Worm (Caenorhabditis elegans) whole organism, L4 larva: ENCODE measurements around the gene srbc-19.
A peak's percentile ranks its signal among the peaks of the same experiment; 100 is the strongest.
"Not testable (repeated sequence)": the region's sequence is repeated elsewhere in the genome, so short reads cannot be mapped to it uniquely, and the experiment has no call there.

Experiments used
- D1046.2 ChIP-seq: fragments of 200-800 bp; sonication (Bioruptor generic); IDR thresholded peaks from 2 replicates; pipeline ENCODE4 v1.3.6; 2022; ENCODE audit warnings: missing genetic modification characterization, missing compliant biosample characterization
- F37D6.2 ChIP-seq: sonication (generic microtip); optimal IDR thresholded peaks from 2 replicates; lab custom pipeline; 2016; ENCODE audit warnings: mild to moderate bottlenecking, missing genetic modification characterization, missing compliant biosample characterization
- T20F7.1 ChIP-seq: fragments of 200-800 bp; sonication (Bioruptor generic); optimal IDR thresholded peaks from 2 replicates; lab custom pipeline; 2018; ENCODE audit warnings: mild to moderate bottlenecking, missing genetic modification characterization, missing compliant biosample characterization
- T26A8.4 ChIP-seq: fragments of 200-800 bp; sonication (Bioruptor generic); IDR thresholded peaks from 2 replicates; pipeline ENCODE4 v1.3.6; 2022; ENCODE audit warnings: missing genetic modification characterization, missing compliant biosample characterization
- ZK337.2 ChIP-seq: fragments of 200-800 bp; sonication (Bioruptor generic); IDR thresholded peaks from 2 replicates; pipeline ENCODE4 v1.3.6; 2022; ENCODE audit warnings: missing genetic modification reagents, missing genetic modification characterization, missing compliant biosample characterization
- aha-1 ChIP-seq: fragments of 150-350 bp; peaks from one replicate; lab custom pipeline; 2014; ENCODE audit warnings: missing biosample characterization, missing genetic modification characterization
- aly-2 ChIP-seq: sonication (generic microtip); optimal IDR thresholded peaks from 2 replicates; lab custom pipeline; 2018; ENCODE audit warnings: missing biosample characterization, missing genetic modification characterization
- ama-1 ChIP-seq: fragments of 150-350 bp; optimal IDR thresholded peaks from 2 replicates; lab custom pipeline; 2014; ENCODE audit warnings: inconsistent platforms, mixed read lengths
- ceh-20 ChIP-seq: fragments of 200-800 bp; sonication (Bioruptor generic); IDR thresholded peaks from 2 replicates; pipeline ENCODE4 v1.3.6; 2022; ENCODE audit warnings: missing genetic modification reagents, missing genetic modification characterization, missing compliant biosample characterization
- ceh-62 ChIP-seq: sonication (generic microtip); optimal IDR thresholded peaks from 2 replicates; lab custom pipeline; 2017; ENCODE audit warnings: missing biosample characterization, missing genetic modification characterization
- ceh-82 ChIP-seq: sonication (generic microtip); optimal IDR thresholded peaks from 2 replicates; lab custom pipeline; 2017; ENCODE audit warnings: missing biosample characterization, missing genetic modification characterization
- ces-1 ChIP-seq: fragments of 150-350 bp; sonication (generic microtip); optimal IDR thresholded peaks from 4 replicates; lab custom pipeline; 2014; ENCODE audit warnings: missing biosample characterization, missing genetic modification reagents, missing genetic modification characterization
- ctbp-1 ChIP-seq: fragments of 200-800 bp; sonication (Bioruptor generic); IDR thresholded peaks from 2 replicates; pipeline ENCODE4 v1.3.6; 2022; ENCODE audit warnings: missing genetic modification reagents, missing genetic modification characterization, missing compliant biosample characterization
- daf-12 ChIP-seq: fragments of 150-350 bp; optimal IDR thresholded peaks from 2 replicates; lab custom pipeline; 2014; ENCODE audit warnings: missing biosample characterization, missing genetic modification reagents, missing genetic modification characterization
- daf-16 ChIP-seq, 3 experiments: sonication (generic microtip); optimal IDR thresholded peaks; 2 replicates each; lab custom pipeline; 2016 to 2017; ENCODE audit warnings: missing genetic modification characterization in 3 of 3, missing genetic modification reagents in 3 of 3, mild to moderate bottlenecking in 2 of 3, missing compliant biosample characterization in 2 of 3, missing biosample characterization in 1 of 3, moderate library complexity in 1 of 3
- dmd-6 ChIP-seq: fragments of 200-800 bp; sonication (Bioruptor generic); IDR thresholded peaks from 2 replicates; pipeline ENCODE4 v1.3.6; 2022; ENCODE audit warnings: missing genetic modification reagents, missing genetic modification characterization, missing compliant biosample characterization
- dmd-9 ChIP-seq: fragments of 200-800 bp; sonication (Bioruptor generic); IDR thresholded peaks from 2 replicates; pipeline ENCODE4 v1.3.6; 2022; ENCODE audit warnings: missing genetic modification reagents, missing genetic modification characterization, missing compliant biosample characterization
- dpl-1 ChIP-seq: fragments of 150-350 bp; optimal IDR thresholded peaks from 2 replicates; lab custom pipeline; 2014; ENCODE audit warnings: missing biosample characterization, missing genetic modification reagents, missing genetic modification characterization
- duxl-1 ChIP-seq: sonication (generic microtip); optimal IDR thresholded peaks from 2 replicates; lab custom pipeline; 2016; ENCODE audit warnings: mild to moderate bottlenecking, missing genetic modification characterization, moderate library complexity, missing compliant biosample characterization; ENCODE audit not compliant: poor library complexity
- dve-1 ChIP-seq: sonication (generic microtip); optimal IDR thresholded peaks from 2 replicates; lab custom pipeline; 2017; ENCODE audit warnings: antibody characterized with exemption, mild to moderate bottlenecking, missing genetic modification characterization, missing compliant biosample characterization; ENCODE audit not compliant: insufficient read depth
- egl-27 ChIP-seq: sonication (generic microtip); optimal IDR thresholded peaks from 3 replicates; lab custom pipeline; 2017; ENCODE audit warnings: missing biosample characterization, missing genetic modification reagents, missing genetic modification characterization
- egl-43 ChIP-seq: fragments of 200-800 bp; sonication (Bioruptor generic); IDR thresholded peaks from 2 replicates; pipeline ENCODE4 v1.3.6; 2022; ENCODE audit warnings: missing genetic modification reagents, missing genetic modification characterization, missing compliant biosample characterization
- gei-8 ChIP-seq: fragments of 200-800 bp; sonication (Bioruptor generic); optimal IDR thresholded peaks from 2 replicates; lab custom pipeline; 2018; ENCODE audit warnings: mild to moderate bottlenecking, missing genetic modification characterization, missing compliant biosample characterization
- hif-1 ChIP-seq, 2 experiments: sonication (generic microtip); optimal IDR thresholded peaks; 2 replicates each; lab custom pipeline; 2016 to 2017; ENCODE audit warnings: missing compliant biosample characterization in 2 of 2, missing genetic modification characterization in 2 of 2, missing genetic modification reagents in 2 of 2, missing genotype in 2 of 2, mild to moderate bottlenecking in 1 of 2
- hmg-1.1 ChIP-seq: fragments of 200-800 bp; sonication (Bioruptor generic); IDR thresholded peaks from 2 replicates; pipeline ENCODE4 v1.3.6; 2022; ENCODE audit warnings: missing genetic modification reagents, missing genetic modification characterization, missing compliant biosample characterization
- lim-7 ChIP-seq: fragments of 200-800 bp; sonication (Bioruptor generic); IDR thresholded peaks from 2 replicates; pipeline ENCODE4 v1.3.6; 2022; ENCODE audit warnings: missing genetic modification characterization, missing compliant biosample characterization
- lin-13 ChIP-seq: fragments of 150-350 bp; optimal IDR thresholded peaks from 2 replicates; lab custom pipeline; 2014; ENCODE audit warnings: missing biosample characterization, missing genetic modification reagents, missing genetic modification characterization
- lsy-2 ChIP-seq, 2 experiments: fragments of 150-350 bp in 1 of 2; sonication (generic microtip) in 1 of 2; optimal IDR thresholded peaks; 2 replicates each; lab custom pipeline; 2014 to 2017; ENCODE audit warnings: missing biosample characterization in 2 of 2, missing genetic modification characterization in 2 of 2
- mdl-1 ChIP-seq, 2 experiments: fragments of 150-350 bp in 1 of 2; sonication (generic microtip) in 1 of 2; optimal IDR thresholded peaks; 2 replicates each; lab custom pipeline; 2014 to 2017; ENCODE audit warnings: missing biosample characterization in 2 of 2, missing genetic modification characterization in 2 of 2
- mep-1 ChIP-seq: fragments of 150-350 bp; sonication (generic microtip); optimal IDR thresholded peaks from 3 replicates; lab custom pipeline; 2014; ENCODE audit warnings: missing biosample characterization, missing genetic modification characterization
- mxl-3 ChIP-seq: fragments of 200-800 bp; sonication (Bioruptor generic); optimal IDR thresholded peaks from 2 replicates; lab custom pipeline; 2018; ENCODE audit warnings: mild to moderate bottlenecking, missing genetic modification characterization, missing compliant biosample characterization
- nhr-10 ChIP-seq: fragments of 150-350 bp; optimal IDR thresholded peaks from 2 replicates; lab custom pipeline; 2014; ENCODE audit warnings: missing biosample characterization, missing genetic modification characterization
- nhr-11 ChIP-seq: fragments of 150-350 bp; optimal IDR thresholded peaks from 2 replicates; lab custom pipeline; 2014; ENCODE audit warnings: missing biosample characterization, missing genetic modification characterization
- nhr-28 ChIP-seq: fragments of 150-350 bp; optimal IDR thresholded peaks from 2 replicates; lab custom pipeline; 2014; ENCODE audit warnings: missing biosample characterization, missing genetic modification characterization
- nhr-76 ChIP-seq: fragments of 150-350 bp; optimal IDR thresholded peaks from 2 replicates; lab custom pipeline; 2014; ENCODE audit warnings: missing biosample characterization, missing genetic modification characterization
- php-3 ChIP-seq: fragments of 200-800 bp; sonication (Bioruptor generic); IDR thresholded peaks from 2 replicates; pipeline ENCODE4 v1.3.6; 2022; ENCODE audit warnings: missing genetic modification reagents, missing genetic modification characterization, missing compliant biosample characterization
- set-16 ChIP-seq: fragments of 200-800 bp; sonication (Bioruptor generic); IDR thresholded peaks from 2 replicates; pipeline ENCODE4 v1.3.6; 2022; ENCODE audit warnings: missing genetic modification reagents, missing genetic modification characterization, missing compliant biosample characterization
- skn-1 ChIP-seq: fragments of 150-350 bp; optimal IDR thresholded peaks from 2 replicates; lab custom pipeline; 2014; ENCODE audit warnings: missing biosample characterization, missing genetic modification characterization
- unc-39 ChIP-seq: sonication (generic microtip); optimal IDR thresholded peaks from 2 replicates; lab custom pipeline; 2017; ENCODE audit warnings: missing biosample characterization, missing genetic modification characterization
- unc-62 ChIP-seq, 3 experiments: fragments of 150-350 bp in 1 of 3; sonication (generic microtip); optimal IDR thresholded peaks in 2 of 3; peaks in 1 of 3; 1 replicate in 1 of 3; 2 replicates in 2 of 3; lab custom pipeline; 2014 to 2017; ENCODE audit warnings: missing biosample characterization in 3 of 3, missing genetic modification characterization in 3 of 3, missing genetic modification reagents in 3 of 3, missing genotype in 1 of 3
- ztf-11 ChIP-seq: fragments of 150-350 bp; optimal IDR thresholded peaks from 2 replicates; lab custom pipeline; 2014; ENCODE audit warnings: missing biosample characterization, missing genetic modification characterization

Gene srbc-19

ce11 chrV:2144408-2144807 lies 22.2 kb downstream of the srbc-19 start, which contains the start of gene F22F7.12:
Gene F22F7.12, minus strand, starts transcription at chrV:2144508.
- not testable (repeated sequence) for TF ChIP-seq daf-12 (tag; lab: Kevin White, UChicago); ztf-11 (tag; lab: Kevin White, UChicago); gei-8

ce11 chrV:2139918-2140317 lies 26.7 kb downstream of the srbc-19 start, which contains the start of gene F22F7.7:
Gene F22F7.7, minus strand, starts transcription at chrV:2140042.
- TF ChIP-seq hif-1 (tag; optimal IDR thresholded peaks at IDR 0.05; lab: Kevin White, UChicago) (peak in 1 of 2 experiments; percentile 69), aha-1 (tag; lab: Kevin White, UChicago) (peak; percentile 94), nhr-11 (tag; lab: Kevin White, UChicago) (no peak), mxl-3 (GFP tag; lab: Kevin White, UChicago) (no peak), duxl-1 (tag; lab: Kevin White, UChicago) (no peak), ceh-20 (GFP tag; lab: Robert Waterston, UW) (no peak), T26A8.4 (GFP tag; lab: Robert Waterston, UW) (no peak)

DNA sequence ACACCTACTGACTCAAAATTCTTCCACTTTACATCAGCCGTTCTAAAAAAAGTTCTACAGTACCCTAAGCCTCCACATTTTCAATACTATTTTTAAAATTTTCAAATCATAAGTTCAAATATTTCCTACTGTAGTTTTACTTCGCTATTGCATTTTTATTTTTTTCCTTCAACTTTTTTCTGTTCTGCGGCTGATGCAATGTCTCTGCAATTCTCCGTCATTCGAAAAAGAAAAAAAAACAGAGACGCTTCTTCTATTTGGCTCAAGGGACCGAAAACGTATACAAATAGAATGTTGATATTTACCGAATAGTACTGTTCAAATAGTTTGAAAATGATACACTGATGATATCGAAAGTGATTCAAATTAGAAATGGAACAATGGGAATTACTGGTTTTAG lies 28.3 kb downstream of the srbc-19 start:
- TF ChIP-seq unc-62 (GFP tag; optimal IDR thresholded peaks at IDR 0.05 in 1 of 2; lab: Kevin White, UChicago) (peak in 1 of 2 experiments; percentile 42), unc-62 (tag; optimal IDR thresholded peaks at IDR 0.05; lab: Kevin White, UChicago) (no peak), nhr-28 (tag; lab: Kevin White, UChicago) (peak; percentile 12), nhr-11 (tag; lab: Kevin White, UChicago) (peak; percentile 43), T26A8.4 (GFP tag; lab: Robert Waterston, UW) (no peak), aly-2 (tag; lab: Kevin White, UChicago) (no peak)
- TF ChIP-seq, all 104 proteins: peak for 3

DNA sequence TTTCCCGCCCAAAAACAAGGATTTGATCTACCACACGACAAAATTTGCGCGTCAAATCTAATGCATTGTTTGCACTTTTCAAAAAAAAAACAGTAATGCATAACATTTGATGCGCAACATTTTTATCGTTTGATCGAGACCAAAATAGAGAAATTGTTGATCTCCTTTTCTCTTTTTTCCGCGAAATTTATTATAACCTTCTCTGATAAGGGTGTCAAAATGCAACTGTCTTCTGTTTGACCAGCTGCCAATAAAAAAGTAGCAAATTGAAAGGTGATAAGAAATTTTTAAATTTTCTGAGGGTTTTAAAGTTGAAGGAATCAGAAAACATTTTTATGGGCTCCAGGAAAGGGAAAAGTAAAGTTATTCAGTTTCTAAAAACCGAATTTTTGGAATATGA lies 29.6 kb downstream of the srbc-19 start:
- TF ChIP-seq dmd-6 (GFP tag; lab: Robert Waterston, UW) (peak; percentile 62), daf-16 (GFP tag; optimal IDR thresholded peaks at IDR 0.05; lab: Kevin White, UChicago) (no peak), daf-16 (tag; optimal IDR thresholded peaks at IDR 0.05; lab: Kevin White, UChicago) (peak; percentile 37), D1046.2 (no peak)

DNA sequence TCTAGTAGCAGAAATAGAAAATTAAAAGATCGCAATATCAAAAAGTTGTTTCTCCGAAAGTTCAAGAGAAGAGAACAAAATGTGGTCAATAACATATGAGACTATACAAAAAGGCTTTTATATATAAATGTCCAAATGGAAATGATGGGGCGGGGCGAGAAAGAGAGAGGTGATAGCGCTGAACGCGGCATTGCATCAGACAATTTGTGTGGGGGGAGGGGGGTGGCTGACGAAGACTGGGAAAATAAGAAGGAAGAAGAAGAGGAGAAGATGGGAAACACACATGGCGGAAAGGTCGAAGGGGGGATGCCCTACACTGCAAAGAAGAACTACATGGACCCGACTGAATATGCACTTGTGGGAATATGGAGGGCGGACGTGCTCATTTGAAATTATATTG lies 31.3 kb downstream of the srbc-19 start:
- TF ChIP-seq ceh-62 (tag; lab: Kevin White, UChicago) (no peak), ceh-82 (tag; lab: Kevin White, UChicago) (no peak), nhr-76 (no peak), nhr-28 (tag; lab: Kevin White, UChicago) (peak; percentile 63), unc-39 (tag; lab: Kevin White, UChicago) (no peak), T20F7.1 (GFP tag; lab: Kevin White, UChicago) (no peak), aha-1 (tag; lab: Kevin White, UChicago) (peak; percentile 60), egl-27 (tag; lab: Kevin White, UChicago) (no peak), egl-43 (no peak), dve-1 (peak; percentile 4), hif-1 (tag; optimal IDR thresholded peaks at IDR 0.05; lab: Kevin White, UChicago) (peak in 1 of 2 experiments; percentile 7), set-16 (GFP tag; lab: Robert Waterston, UW) (0 out of 2 replicates have a peak, but pooled peaks have one; percentile 27), skn-1 (tag; lab: Kevin White, UChicago) (no peak), ctbp-1 (GFP tag; lab: Robert Waterston, UW) (peak; percentile 24; the same call in 1 of the 2 replicates), ZK337.2 (GFP tag; lab: Robert Waterston, UW) (0 out of 2 replicates have a peak, but pooled peaks have one; percentile 8), F37D6.2 (tag; lab: Kevin White, UChicago) (no peak), lsy-2 (tag; optimal IDR thresholded peaks at IDR 0.05; lab: Kevin White, UChicago) (peak in 1 of 2 experiments; percentile 13), php-3 (no peak), dpl-1 (GFP tag; lab: Kevin White, UChicago) (peak; percentile 18), ama-1 (lab: Kevin White, UChicago) (no peak), lim-7 (GFP tag; lab: Robert Waterston, UW) (no peak), hmg-1.1 (GFP tag; lab: Robert Waterston, UW) (peak; percentile 34; the same call in 1 of the 2 replicates), lin-13 (GFP tag; lab: Kevin White, UChicago) (no peak), mep-1 (tag; lab: Kevin White, UChicago) (peak; percentile 36), dmd-6 (GFP tag; lab: Robert Waterston, UW) (peak; percentile 52), nhr-11 (tag; lab: Kevin White, UChicago) (peak; percentile 69), mdl-1 (tag; optimal IDR thresholded peaks at IDR 0.05; lab: Kevin White, UChicago) (peak in 1 of 2 experiments; percentile 68), dmd-9 (GFP tag; lab: Robert Waterston, UW) (no peak), mxl-3 (GFP tag; lab: Kevin White, UChicago) (peak; percentile 95), ces-1 (GFP tag; lab: Kevin White, UChicago) (no peak), D1046.2 (no peak), nhr-10 (no peak)
